Worm (Caenorhabditis elegans): ENCODE results near the gene cyp-34A5.

DNA sequence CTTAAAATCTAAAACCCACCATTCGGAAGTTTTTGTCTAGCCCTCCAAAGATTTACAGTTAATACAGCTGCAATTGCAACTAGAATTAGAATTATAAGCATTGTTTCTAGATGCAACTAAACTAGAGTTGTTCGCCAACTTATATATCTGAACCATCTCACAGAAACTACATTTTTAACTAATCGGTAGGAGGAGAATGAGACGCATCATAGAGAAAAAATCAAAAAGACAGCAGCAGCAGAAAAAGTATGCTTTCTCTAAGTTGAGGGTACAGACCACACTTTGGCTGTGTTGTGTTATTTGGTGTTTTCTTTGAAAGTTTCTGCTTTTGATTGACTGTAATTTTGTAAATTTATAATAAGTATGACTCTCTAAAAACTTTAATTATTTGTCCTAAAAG is 6.2 kb upstream of the cyp-34A5 start, which contains the start of gene cyp-34A7:
- TF ChIP-seq dao-5 (tag; optimal IDR thresholded peaks at IDR 0.05) (no peak), him-1 (tag; optimal IDR thresholded peaks at IDR 0.05) (no peak)
